Fruit fly (Drosophila melanogaster) whole organism, embryonic: ENCODE data around the gene CG14664.

ENCODE experiments used
- ATbp ChIP-seq: fragments of 200-800 bp; sonication (Bioruptor generic); optimal IDR thresholded peaks from 2 replicates; lab custom pipeline; 2017; ENCODE audit warnings: missing biosample characterization, mild to moderate bottlenecking, missing genetic modification characterization, missing genetic modification reagents
- Asciz ChIP-seq: fragments of 200-800 bp; sonication (Bioruptor generic); optimal IDR thresholded peaks from 2 replicates; lab custom pipeline; 2017; ENCODE audit warnings: missing biosample characterization, mild to moderate bottlenecking, missing genetic modification characterization, missing genetic modification reagents
- BEAF-32 ChIP-seq: fragments of 200-800 bp; sonication (Bioruptor generic); optimal IDR thresholded peaks from 3 replicates; lab custom pipeline; 2017; ENCODE audit warnings: missing biosample characterization, missing genetic modification characterization, mild to moderate bottlenecking, moderate library complexity, missing genetic modification reagents
- Bdp1 ChIP-seq: fragments of 200-800 bp; sonication (Bioruptor generic); optimal IDR thresholded peaks from 3 replicates; lab custom pipeline; 2016; ENCODE audit warnings: missing biosample characterization, missing genetic modification characterization
- Blimp-1 ChIP-seq: fragments of 200-800 bp; sonication (Bioruptor generic); optimal IDR thresholded peaks from 3 replicates; lab custom pipeline; 2018; ENCODE audit warnings: missing biosample characterization, missing genetic modification characterization, mild to moderate bottlenecking, moderate library complexity, missing genetic modification reagents
- Bteb2 ChIP-seq: fragments of 200-800 bp; sonication (Bioruptor generic); optimal IDR thresholded peaks from 2 replicates; lab custom pipeline; 2016; ENCODE audit warnings: missing biosample characterization, missing genetic modification characterization
- CG10209 ChIP-seq: fragments of 200-800 bp; sonication (Bioruptor generic); optimal IDR thresholded peaks from 3 replicates; lab custom pipeline; 2017; ENCODE audit warnings: missing biosample characterization, mild to moderate bottlenecking, missing genetic modification characterization, missing genetic modification reagents
- CG12219 ChIP-seq: fragments of 200-800 bp; sonication (Bioruptor generic); optimal IDR thresholded peaks from 3 replicates; lab custom pipeline; 2018; ENCODE audit warnings: missing biosample characterization, mild to moderate bottlenecking, missing genetic modification characterization
- CG12236 ChIP-seq: fragments of 200-800 bp; sonication (Bioruptor generic); optimal IDR thresholded peaks from 2 replicates; lab custom pipeline; 2016; ENCODE audit warnings: missing biosample characterization, missing genetic modification characterization
- CG13424 ChIP-seq: fragments of 200-800 bp; sonication (Bioruptor generic); optimal IDR thresholded peaks from 2 replicates; lab custom pipeline; 2019; ENCODE audit warnings: missing biosample characterization, mild to moderate bottlenecking, missing genetic modification characterization, moderate library complexity
- CG14014 ChIP-seq: fragments of 200-800 bp; sonication (Bioruptor generic); IDR thresholded peaks from 2 replicates; pipeline ENCODE4 v1.3.6; 2022; ENCODE audit warnings: missing biosample characterization, missing genetic modification characterization
- CG17328 ChIP-seq: fragments of 200-800 bp; sonication (Bioruptor generic); IDR thresholded peaks from 2 replicates; pipeline ENCODE4 v1.3.6; 2022; ENCODE audit warnings: missing biosample characterization, missing genetic modification characterization
- CG17361 ChIP-seq: fragments of 200-800 bp; sonication (Bioruptor generic); IDR thresholded peaks from 3 replicates; pipeline ENCODE4 v1.3.6; 2022; ENCODE audit warnings: missing biosample characterization, missing genetic modification characterization
- CG18476 ChIP-seq: fragments of 200-800 bp; sonication (Bioruptor generic); optimal IDR thresholded peaks from 2 replicates; lab custom pipeline; 2016; ENCODE audit warnings: missing biosample characterization, mild to moderate bottlenecking, missing genetic modification characterization
- CG18764 ChIP-seq: fragments of 200-800 bp; sonication (Bioruptor generic); optimal IDR thresholded peaks from 3 replicates; lab custom pipeline; 2016; ENCODE audit warnings: missing biosample characterization, missing genetic modification characterization
- CG33557 ChIP-seq: fragments of 200-800 bp; sonication (Bioruptor generic); optimal IDR thresholded peaks from 2 replicates; lab custom pipeline; 2019; ENCODE audit warnings: missing biosample characterization, mild to moderate bottlenecking, missing genetic modification characterization, moderate library complexity
- CG4820 ChIP-seq: fragments of 200-800 bp; sonication (Bioruptor generic); optimal IDR thresholded peaks from 3 replicates; lab custom pipeline; 2016; ENCODE audit warnings: missing biosample characterization, missing genetic modification characterization
- CG6765 ChIP-seq: fragments of 200-800 bp; sonication (Bioruptor generic); optimal IDR thresholded peaks from 3 replicates; lab custom pipeline; 2017; ENCODE audit warnings: missing biosample characterization, mild to moderate bottlenecking, missing genetic modification characterization
- CG8924 ChIP-seq: fragments of 200-800 bp; optimal IDR thresholded peaks from 3 replicates; lab custom pipeline; 2019; ENCODE audit warnings: missing biosample characterization, mild to moderate bottlenecking, missing genetic modification characterization, moderate library complexity
- CG9609 ChIP-seq: fragments of 200-800 bp; sonication (Bioruptor generic); optimal IDR thresholded peaks from 3 replicates; lab custom pipeline; 2016; ENCODE audit warnings: missing biosample characterization, missing genetic modification characterization
- CkIIα-i1 ChIP-seq: fragments of 200-800 bp; sonication (Bioruptor generic); IDR thresholded peaks from 2 replicates; pipeline ENCODE4 v1.3.6; 2022; ENCODE audit warnings: missing biosample characterization, missing genetic modification characterization
- CoRest ChIP-seq: fragments of 200-800 bp; sonication (Bioruptor generic); optimal IDR thresholded peaks from 3 replicates; lab custom pipeline; 2018; ENCODE audit warnings: missing biosample characterization, mild to moderate bottlenecking, missing genetic modification characterization, moderate library complexity
- D ChIP-seq, 2 experiments: fragments of 200-800 bp in 1 of 2; fragments of >200 bp in 1 of 2; sonication (Bioruptor generic) in 1 of 2; optimal IDR thresholded peaks; 2 replicates in 1 of 2; 3 replicates in 1 of 2; lab custom pipeline; 2017; ENCODE audit warnings: mild to moderate bottlenecking in 1 of 2, missing biosample characterization in 1 of 2, missing genetic modification characterization in 1 of 2, missing genetic modification reagents in 1 of 2
- E2f2 ChIP-seq: fragments of 200-800 bp; sonication (Bioruptor generic); IDR thresholded peaks from 2 replicates; pipeline ENCODE4 v1.3.6; 2022; ENCODE audit warnings: missing biosample characterization, missing genetic modification characterization
- HLHmδ ChIP-seq: fragments of 200-800 bp; sonication (Bioruptor generic); optimal IDR thresholded peaks from 2 replicates; lab custom pipeline; 2018; ENCODE audit warnings: missing biosample characterization, mild to moderate bottlenecking, missing genetic modification characterization, moderate library complexity
- Hmx ChIP-seq: fragments of 200-800 bp; sonication (Bioruptor generic); optimal IDR thresholded peaks from 2 replicates; lab custom pipeline; 2016; ENCODE audit warnings: missing biosample characterization, missing genetic modification characterization
- Lhr ChIP-seq: fragments of 200-800 bp; sonication (Bioruptor generic); optimal IDR thresholded peaks from 3 replicates; lab custom pipeline; 2017; ENCODE audit warnings: mild to moderate bottlenecking, missing biosample characterization, missing genetic modification reagents, missing genetic modification characterization
- Neu2 ChIP-seq: fragments of 200-800 bp; sonication (Bioruptor generic); optimal IDR thresholded peaks from 3 replicates; lab custom pipeline; 2016; ENCODE audit warnings: missing biosample characterization, missing genetic modification characterization, borderline replicate concordance
- ara ChIP-seq: fragments of 200-800 bp; sonication (Bioruptor generic); IDR thresholded peaks from 2 replicates; pipeline ENCODE4 v1.3.6; 2022; ENCODE audit warnings: missing biosample characterization, missing genetic modification characterization
- bcd ChIP-seq: fragments of 200-800 bp; sonication (Bioruptor generic); optimal IDR thresholded peaks from 2 replicates; lab custom pipeline; 2017; ENCODE audit warnings: missing biosample characterization, mild to moderate bottlenecking, missing genetic modification characterization
- btn ChIP-seq: fragments of 200-800 bp; sonication (Bioruptor generic); optimal IDR thresholded peaks from 2 replicates; lab custom pipeline; 2016; ENCODE audit warnings: missing biosample characterization, missing genetic modification characterization
- da ChIP-seq: fragments of 200-800 bp; sonication (Bioruptor generic); optimal IDR thresholded peaks from 2 replicates; lab custom pipeline; 2016; ENCODE audit warnings: missing biosample characterization, missing genetic modification characterization
- danr ChIP-seq: fragments of 200-800 bp; sonication (Bioruptor generic); IDR thresholded peaks from 2 replicates; pipeline ENCODE4 v1.3.6; 2022; ENCODE audit warnings: missing biosample characterization, missing genetic modification characterization
- eve ChIP-seq, 2 experiments: fragments of >200 bp; optimal IDR thresholded peaks; 2 replicates each; lab custom pipeline; 2017; ENCODE audit warnings: missing biosample characterization in 2 of 2, missing genetic modification characterization in 2 of 2
- grau ChIP-seq: fragments of 200-800 bp; optimal IDR thresholded peaks from 3 replicates; lab custom pipeline; 2019; ENCODE audit warnings: missing biosample characterization, mild to moderate bottlenecking, missing genetic modification characterization, moderate library complexity
- insv ChIP-seq, 2 experiments: fragments of 200-800 bp; sonication (Bioruptor generic); optimal IDR thresholded peaks; 3 replicates each; lab custom pipeline; 2016 to 2018; ENCODE audit warnings: missing biosample characterization in 2 of 2, missing genetic modification characterization in 2 of 2
- jing ChIP-seq: fragments of 200-800 bp; sonication (Bioruptor generic); optimal IDR thresholded peaks from 2 replicates; lab custom pipeline; 2018; ENCODE audit warnings: missing biosample characterization, mild to moderate bottlenecking, missing genetic modification characterization
- nerfin-2 ChIP-seq: fragments of 200-800 bp; sonication (Bioruptor generic); IDR thresholded peaks from 2 replicates; pipeline ENCODE4 v1.3.6; 2022; ENCODE audit warnings: missing biosample characterization, missing genetic modification characterization; ENCODE audit not compliant: partially characterized antibody
- odd ChIP-seq: fragments of 200-800 bp; sonication (Bioruptor generic); optimal IDR thresholded peaks from 2 replicates; lab custom pipeline; 2017; ENCODE audit warnings: missing biosample characterization, mild to moderate bottlenecking, missing genetic modification characterization
- onecut ChIP-seq: fragments of 200-800 bp; sonication (Bioruptor generic); IDR thresholded peaks from 2 replicates; pipeline ENCODE4 v1.3.6; 2022; ENCODE audit warnings: missing biosample characterization, missing genetic modification characterization
- otp ChIP-seq: fragments of 200-800 bp; sonication (Bioruptor generic); IDR thresholded peaks from 3 replicates; pipeline ENCODE4, ENCODE4 v1.3.6; 2022; ENCODE audit warnings: missing biosample characterization, missing genetic modification characterization
- p53 ChIP-seq: fragments of 200-800 bp; sonication (Bioruptor generic); optimal IDR thresholded peaks from 2 replicates; lab custom pipeline; 2016; ENCODE audit warnings: missing biosample characterization, missing genetic modification characterization
- pros ChIP-seq: fragments of 200-800 bp; sonication (Bioruptor generic); optimal IDR thresholded peaks from 3 replicates; lab custom pipeline; 2019; ENCODE audit warnings: missing biosample characterization, mild to moderate bottlenecking, missing genetic modification characterization, moderate library complexity
- ro ChIP-seq: fragments of 200-800 bp; sonication (Bioruptor generic); IDR thresholded peaks from 2 replicates; pipeline ENCODE4 v1.3.6; 2022; ENCODE audit warnings: missing biosample characterization, missing genetic modification characterization
- row ChIP-seq: fragments of 200-800 bp; sonication (Bioruptor generic); IDR thresholded peaks from 3 replicates; pipeline ENCODE4 v1.3.6; 2022; ENCODE audit warnings: missing biosample characterization, missing genetic modification characterization
- run ChIP-seq: fragments of 200-800 bp; sonication (Bioruptor generic); optimal IDR thresholded peaks from 3 replicates; lab custom pipeline; 2018; ENCODE audit warnings: missing biosample characterization, mild to moderate bottlenecking, missing genetic modification characterization
- vvl ChIP-seq: fragments of 200-800 bp; sonication (Bioruptor generic); IDR thresholded peaks from 2 replicates; pipeline ENCODE4 v1.3.6; 2022; ENCODE audit warnings: missing biosample characterization, missing genetic modification characterization
- zfh2 ChIP-seq: fragments of 200-800 bp; sonication (Bioruptor generic); optimal IDR thresholded peaks from 2 replicates; lab custom pipeline; 2016; ENCODE audit warnings: missing biosample characterization, missing genetic modification characterization

Gene CG14664

dm6 chr3R:5211901-5212758 lies 11.8 kb upstream of the CG14664 start (continued):
- TF ChIP-seq btn (GFP tag; lab: Kevin White, UChicago) (peak; percentile 70), D (optimal IDR thresholded peaks at IDR 0.05; lab: Kevin White, UChicago) (no peak), D (GFP tag; optimal IDR thresholded peaks at IDR 0.05; lab: Kevin White, UChicago) (peak; percentile 78), Hmx (GFP tag; lab: Kevin White, UChicago) (no peak), grau (tag; lab: Kevin White, UChicago) (peak; percentile 76), ara (GFP tag; lab: Robert Waterston, UW) (peak; percentile 90), p53 (peak; percentile 58), insv (GFP tag; optimal IDR thresholded peaks at IDR 0.05; lab: Kevin White, UChicago) (peak in 1 of 2 experiments; percentile 48), danr (GFP tag; lab: Robert Waterston, UW) (no peak), CG6765 (no peak), Neu2 (GFP tag; lab: Kevin White, UChicago) (peak; percentile 90), vvl (GFP tag; lab: Robert Waterston, UW) (peak; percentile 76), bcd (GFP tag; lab: Kevin White, UChicago) (peak; percentile 37), Lhr (peak; percentile 45), HLHmδ (GFP tag; lab: Kevin White, UChicago) (peak; percentile 13), ATbp (GFP tag; lab: Kevin White, UChicago) (peak; percentile 39), CG12236 (GFP tag; lab: Kevin White, UChicago) (peak; percentile 84), pros (GFP tag; lab: Kevin White, UChicago) (peak; percentile 94), onecut (GFP tag; lab: Robert Waterston, UW) (peak; percentile 66), CG8924 (tag; lab: Kevin White, UChicago) (peak; percentile 89), CG33557 (GFP tag; lab: Kevin White, UChicago) (peak; percentile 95), CG4820 (GFP tag; lab: Kevin White, UChicago) (peak; percentile 78), Asciz (peak; percentile 8), CG12219 (GFP tag; lab: Kevin White, UChicago) (peak; percentile 68), Bdp1 (GFP tag; lab: Kevin White, UChicago) (peak; percentile 75), CG18764 (GFP tag; lab: Kevin White, UChicago) (peak; percentile 67), CoRest (tag; lab: Kevin White, UChicago) (peak; percentile 82), CG10209 (GFP tag; lab: Kevin White, UChicago) (peak; percentile 80), run (tag; lab: Kevin White, UChicago) (no peak), CG17328 (GFP tag; lab: Robert Waterston, UW) (peak; percentile 82), eve (GFP tag; optimal IDR thresholded peaks at IDR 0.05; lab: Kevin White, UChicago) (peak; percentile 87 to 88), CG14014 (GFP tag; lab: Robert Waterston, UW) (no peak), Bteb2 (GFP tag; lab: Kevin White, UChicago) (no peak), otp (peak; percentile 68; the same call in 2 of the 3 replicates), Blimp-1 (peak; percentile 69), CG9609 (GFP tag; lab: Kevin White, UChicago) (peak; percentile 77), CkIIα-i1 (GFP tag; lab: Robert Waterston, UW) (no peak), da (GFP tag; lab: Kevin White, UChicago) (peak; percentile 34), CG17361 (peak; percentile 87), E2f2 (GFP tag; lab: Robert Waterston, UW) (peak; percentile 15; the same call in 1 of the 2 replicates), nerfin-2 (GFP tag; lab: Robert Waterston, UW) (no peak), odd (GFP tag; lab: Kevin White, UChicago) (peak; percentile 12), row (GFP tag; lab: Robert Waterston, UW) (peak; percentile 87), jing (peak; percentile 44), ro (no peak; the same call in 1 of the 2 replicates), CG18476 (GFP tag; lab: Kevin White, UChicago) (peak; percentile 61), BEAF-32 (GFP tag; lab: Kevin White, UChicago) (no peak), zfh2 (GFP tag; lab: Kevin White, UChicago) (no peak), CG13424 (peak; percentile 69)
